Comparison of ENCODE assay signal across 1 fruit fly cellular context in genomic region chr3R:25680528-25680927, dm6.
A peak's percentile ranks its signal among the peaks of the same experiment; 100 is the strongest.
TF ChIP-seq lines count a peak whose summit lies in the region.

CG4743 (minus strand) TSS chr3R:25680550.
Idh3g (plus strand) TSS chr3R:25680845.

TF ChIP-seq in whole organism, embryonic, 481 proteins besides CTCF, POLR2A, EP300 and RAD21 (continued from another document and continues in another):
- TF ChIP-seq Hmr (GFP tag; optimal IDR thresholded peaks at IDR 0.05; lab: Kevin White, UChicago) (peak; percentile 97), HLHmδ (GFP tag; optimal IDR thresholded peaks at IDR 0.05; lab: Kevin White, UChicago) (no peak), z (GFP tag; IDR thresholded peaks at IDR 0.05; lab: Robert Waterston, UW) (peak; percentile 67; the same call in 1 of the 3 replicates), mam (GFP tag; optimal IDR thresholded peaks at IDR 0.05; lab: Kevin White, UChicago) (peak; percentile 70), gsb-n (tag; optimal IDR thresholded peaks at IDR 0.05; lab: Kevin White, UChicago) (peak; percentile 99), dmrt99B (tag; optimal IDR thresholded peaks at IDR 0.05; lab: Kevin White, UChicago) (peak; percentile 97), wdn (GFP tag; IDR thresholded peaks at IDR 0.05; lab: Robert Waterston, UW) (peak; percentile 95), kay (GFP tag; optimal IDR thresholded peaks at IDR 0.05; lab: Kevin White, UChicago) (peak; percentile 92), CG11504 (tag; optimal IDR thresholded peaks at IDR 0.05; lab: Kevin White, UChicago) (peak; percentile 96), Hmx (GFP tag; optimal IDR thresholded peaks at IDR 0.05; lab: Kevin White, UChicago) (peak; percentile 72), HLH4C (GFP tag; IDR thresholded peaks at IDR 0.05; lab: Robert Waterston, UW; ENCODE audit: partially characterized antibody) (no peak), Mrtf (GFP tag; IDR thresholded peaks at IDR 0.05; lab: Robert Waterston, UW) (peak; percentile 90), tll (GFP tag; optimal IDR thresholded peaks at IDR 0.05; lab: Kevin White, UChicago) (peak in 1 of 2 experiments; percentile 71), CG11560 (tag; IDR thresholded peaks at IDR 0.05; lab: Robert Waterston, UW) (peak; percentile 83), H2.0 (GFP tag; IDR thresholded peaks at IDR 0.05; lab: Robert Waterston, UW) (peak; percentile 95), Dref (GFP tag; IDR thresholded peaks at IDR 0.05; lab: Robert Waterston, UW) (no peak), ems (GFP tag; optimal IDR thresholded peaks at IDR 0.05; lab: Kevin White, UChicago) (peak; percentile 81), CG10209 (GFP tag; optimal IDR thresholded peaks at IDR 0.05; lab: Kevin White, UChicago) (peak; percentile 96), en (GFP tag; optimal IDR thresholded peaks at IDR 0.05; lab: Kevin White, UChicago) (peak; percentile 21), seq (GFP tag; IDR thresholded peaks at IDR 0.05; lab: Robert Waterston, UW) (peak; percentile 95), Oaz (GFP tag; IDR thresholded peaks at IDR 0.05; lab: Robert Waterston, UW) (peak; percentile 93), hkb (optimal IDR thresholded peaks at IDR 0.05; lab: Kevin White, UChicago) (no peak), hkb (GFP tag; IDR thresholded peaks at IDR 0.05; lab: Robert Waterston, UW) (peak; percentile 97), Doc3 (GFP tag; IDR thresholded peaks at IDR 0.05; lab: Robert Waterston, UW; ENCODE audit: partially characterized antibody) (no peak), CG7963 (GFP tag; IDR thresholded peaks at IDR 0.05; lab: Robert Waterston, UW; ENCODE audit: partially characterized antibody) (no peak), gce (GFP tag; IDR thresholded peaks at IDR 0.05; lab: Robert Waterston, UW) (peak; percentile 92), CG2202 (tag; optimal IDR thresholded peaks at IDR 0.05; lab: Kevin White, UChicago) (peak; percentile 97), mld (GFP tag; IDR thresholded peaks at IDR 0.05; lab: Robert Waterston, UW; ENCODE audit: partially characterized antibody) (no peak), CG30403 (GFP tag; optimal IDR thresholded peaks at IDR 0.05; lab: Kevin White, UChicago) (peak; percentile 97), Hey (tag; optimal IDR thresholded peaks at IDR 0.05; lab: Kevin White, UChicago) (peak; percentile 77), ttk (GFP tag; IDR thresholded peaks at IDR 0.05; lab: Robert Waterston, UW) (peak; percentile 96), CG10321 (GFP tag; IDR thresholded peaks at IDR 0.05; lab: Robert Waterston, UW) (peak; percentile 79), CG9215 (GFP tag; IDR thresholded peaks at IDR 0.05; lab: Robert Waterston, UW) (peak; percentile 88), bab2 (GFP tag; optimal IDR thresholded peaks at IDR 0.05; lab: Kevin White, UChicago) (peak; percentile 81), CG1832 (GFP tag; optimal IDR thresholded peaks at IDR 0.05; lab: Kevin White, UChicago) (no peak), CG4404 (GFP tag; IDR thresholded peaks at IDR 0.05; lab: Robert Waterston, UW) (peak; percentile 87), Hr39 (optimal IDR thresholded peaks at IDR 0.05; lab: Kevin White, UChicago) (no peak), CG18619 (GFP tag; optimal IDR thresholded peaks at IDR 0.05; lab: Kevin White, UChicago) (peak; percentile 95), CG2129 (GFP tag; IDR thresholded peaks at IDR 0.05; lab: Robert Waterston, UW; ENCODE audit: partially characterized antibody) (no peak), Nf-YC (tag; optimal IDR thresholded peaks at IDR 0.05; lab: Kevin White, UChicago) (peak; percentile 90), CG4820 (GFP tag; optimal IDR thresholded peaks at IDR 0.05; lab: Kevin White, UChicago) (peak; percentile 96), Antp (GFP tag; optimal IDR thresholded peaks at IDR 0.05; lab: Kevin White, UChicago) (peak; percentile 19), zfh2 (GFP tag; optimal IDR thresholded peaks at IDR 0.05; lab: Kevin White, UChicago) (peak; percentile 78), CG9437 (GFP tag; optimal IDR thresholded peaks at IDR 0.05; lab: Kevin White, UChicago) (peak; percentile 98), CG4707 (GFP tag; optimal IDR thresholded peaks at IDR 0.05; lab: Kevin White, UChicago) (peak; percentile 87), CG11456 (GFP tag; IDR thresholded peaks at IDR 0.05; lab: Robert Waterston, UW) (peak; percentile 88), ara (GFP tag; IDR thresholded peaks at IDR 0.05; lab: Robert Waterston, UW) (peak; percentile 96), pum (GFP tag; optimal IDR thresholded peaks at IDR 0.05; lab: Kevin White, UChicago) (peak; percentile 68), CG15601 (tag; optimal IDR thresholded peaks at IDR 0.05; lab: Kevin White, UChicago) (peak; percentile 96), CG17328 (GFP tag; IDR thresholded peaks at IDR 0.05; lab: Robert Waterston, UW) (peak; percentile 98), lbe (GFP tag; optimal IDR thresholded peaks at IDR 0.05; lab: Kevin White, UChicago) (peak; percentile 88), fu2 (GFP tag; optimal IDR thresholded peaks at IDR 0.05; lab: Kevin White, UChicago) (peak; percentile 35), Rfx (GFP tag; IDR thresholded peaks at IDR 0.05; lab: Robert Waterston, UW) (peak; percentile 95), NC2β (GFP tag; optimal IDR thresholded peaks at IDR 0.05; lab: Kevin White, UChicago) (peak; percentile 71), p53 (GFP tag; optimal IDR thresholded peaks at IDR 0.05; lab: Kevin White, UChicago) (no peak), Abd-B (GFP tag; optimal IDR thresholded peaks at IDR 0.05; lab: Kevin White, UChicago) (peak; percentile 99), Kr (GFP tag; optimal IDR thresholded peaks at IDR 0.05; lab: Kevin White, UChicago) (peak; percentile 32), CG1233 (GFP tag; optimal IDR thresholded peaks at IDR 0.05; lab: Kevin White, UChicago) (peak; percentile 97), tna (GFP tag; IDR thresholded peaks at IDR 0.05; lab: Robert Waterston, UW; ENCODE audit: partially characterized antibody) (no peak), MTF-1 (GFP tag; optimal IDR thresholded peaks at IDR 0.05; lab: Kevin White, UChicago; ENCODE audit: borderline replicate concordance) (peak; percentile 91), CG8290 (GFP tag; optimal IDR thresholded peaks at IDR 0.05; lab: Kevin White, UChicago) (peak; percentile 95), CG8290 (tag; optimal IDR thresholded peaks at IDR 0.05; lab: Kevin White, UChicago) (peak in 1 of 2 experiments; percentile 93), kah (GFP tag; optimal IDR thresholded peaks at IDR 0.05; lab: Kevin White, UChicago) (peak; percentile 90), CG12071 (GFP tag; optimal IDR thresholded peaks at IDR 0.05; lab: Kevin White, UChicago) (peak; percentile 85), nerfin-2 (GFP tag; IDR thresholded peaks at IDR 0.05; lab: Robert Waterston, UW; ENCODE audit: partially characterized antibody) (no peak), CG32532 (GFP tag; IDR thresholded peaks at IDR 0.05; lab: Robert Waterston, UW) (peak; percentile 97), CG6689 (GFP tag; IDR thresholded peaks at IDR 0.05; lab: Robert Waterston, UW) (peak; percentile 97), Hand (GFP tag; optimal IDR thresholded peaks at IDR 0.05; lab: Kevin White, UChicago) (peak; percentile 95), Bteb2 (GFP tag; optimal IDR thresholded peaks at IDR 0.05; lab: Kevin White, UChicago) (peak; percentile 85), unpg (GFP tag; optimal IDR thresholded peaks at IDR 0.05; lab: Kevin White, UChicago) (peak; percentile 99), pnt (GFP tag; optimal IDR thresholded peaks at IDR 0.05; lab: Kevin White, UChicago) (peak; percentile 34), CG42726 (GFP tag; IDR thresholded peaks at IDR 0.05; lab: Robert Waterston, UW; ENCODE audit: partially characterized antibody) (no peak), Six4 (GFP tag; optimal IDR thresholded peaks at IDR 0.05; lab: Kevin White, UChicago) (peak; percentile 95), abd-A (tag; optimal IDR thresholded peaks at IDR 0.05; lab: Kevin White, UChicago) (no peak), CG18262 (tag; optimal IDR thresholded peaks at IDR 0.05; lab: Kevin White, UChicago) (peak; percentile 98), Chrac-16 (GFP tag; optimal IDR thresholded peaks at IDR 0.05; lab: Kevin White, UChicago) (peak; percentile 97), CG3847 (GFP tag; IDR thresholded peaks at IDR 0.05; lab: Robert Waterston, UW) (peak; percentile 96), HLH3B (GFP tag; IDR thresholded peaks at IDR 0.05; lab: Robert Waterston, UW) (peak; percentile 97), CG6813 (GFP tag; optimal IDR thresholded peaks at IDR 0.05; lab: Kevin White, UChicago) (peak; percentile 96), bowl (GFP tag; IDR thresholded peaks at IDR 0.05; lab: Robert Waterston, UW) (peak; percentile 91), Eip74EF (GFP tag; optimal IDR thresholded peaks at IDR 0.05; lab: Kevin White, UChicago) (peak in 1 of 2 experiments; percentile 96), D (optimal IDR thresholded peaks at IDR 0.05; lab: Kevin White, UChicago) (no peak), D (GFP tag; optimal IDR thresholded peaks at IDR 0.05; lab: Kevin White, UChicago) (peak; percentile 95), Rx (GFP tag; IDR thresholded peaks at IDR 0.05; lab: Robert Waterston, UW) (peak; percentile 82), trh (GFP tag; optimal IDR thresholded peaks at IDR 0.05; lab: Kevin White, UChicago) (peak; percentile 90), CoRest (tag; optimal IDR thresholded peaks at IDR 0.05; lab: Kevin White, UChicago) (peak; percentile 99), CG8388 (GFP tag; optimal IDR thresholded peaks at IDR 0.05; lab: Kevin White, UChicago) (peak; percentile 98), dati (GFP tag; IDR thresholded peaks at IDR 0.05; lab: Robert Waterston, UW) (peak; percentile 75), ro (GFP tag; IDR thresholded peaks at IDR 0.05; lab: Robert Waterston, UW) (peak; percentile 84), Usf (GFP tag; optimal IDR thresholded peaks at IDR 0.05; lab: Kevin White, UChicago) (peak; percentile 89), CG13775 (GFP tag; optimal IDR thresholded peaks at IDR 0.05; lab: Kevin White, UChicago) (peak; percentile 98), sim (GFP tag; IDR thresholded peaks at IDR 0.05; lab: Robert Waterston, UW) (peak; percentile 95), CG4854 (GFP tag; optimal IDR thresholded peaks at IDR 0.05; lab: Kevin White, UChicago) (peak; percentile 90), CG2889 (GFP tag; IDR thresholded peaks at IDR 0.05; lab: Robert Waterston, UW) (peak; percentile 89), tin (GFP tag; optimal IDR thresholded peaks at IDR 0.05; lab: Kevin White, UChicago) (peak; percentile 96), nmo (GFP tag; optimal IDR thresholded peaks at IDR 0.05; lab: Kevin White, UChicago) (peak; percentile 98), caup (GFP tag; optimal IDR thresholded peaks at IDR 0.05; lab: Kevin White, UChicago; ENCODE audit: severe bottlenecking) (peak; percentile 96), Sin3A (optimal IDR thresholded peaks at IDR 0.05; lab: Kevin White, UChicago) (peak; percentile 18), CrebB (tag; optimal IDR thresholded peaks at IDR 0.05; lab: Kevin White, UChicago) (peak; percentile 95), CG10431 (GFP tag; optimal IDR thresholded peaks at IDR 0.05; lab: Kevin White, UChicago) (peak; percentile 90), CG11696 (GFP tag; IDR thresholded peaks at IDR 0.05; lab: Robert Waterston, UW) (peak; percentile 89), chn (GFP tag; optimal IDR thresholded peaks at IDR 0.05; lab: Kevin White, UChicago) (peak; percentile 88), CG13624 (GFP tag; optimal IDR thresholded peaks at IDR 0.05; lab: Kevin White, UChicago) (peak; percentile 77), CG10462 (GFP tag; optimal IDR thresholded peaks at IDR 0.05; lab: Kevin White, UChicago) (peak; percentile 95), CG3407 (GFP tag; optimal IDR thresholded peaks at IDR 0.05; lab: Kevin White, UChicago) (peak; percentile 93), CG12236 (GFP tag; optimal IDR thresholded peaks at IDR 0.05; lab: Kevin White, UChicago) (peak; percentile 53), CG2116 (GFP tag; optimal IDR thresholded peaks at IDR 0.05; lab: Kevin White, UChicago) (peak; percentile 86), h (optimal IDR thresholded peaks at IDR 0.05; lab: Kevin White, UChicago) (no peak), Lhr (GFP tag; optimal IDR thresholded peaks at IDR 0.05; lab: Kevin White, UChicago) (peak; percentile 92), Fer1 (GFP tag; optimal IDR thresholded peaks at IDR 0.05; lab: Kevin White, UChicago) (peak; percentile 97), CG33213 (GFP tag; optimal IDR thresholded peaks at IDR 0.05; lab: Kevin White, UChicago) (peak; percentile 74), CG17802 (tag; optimal IDR thresholded peaks at IDR 0.05; lab: Kevin White, UChicago) (peak; percentile 75), CG7928 (GFP tag; optimal IDR thresholded peaks at IDR 0.05; lab: Kevin White, UChicago) (peak; percentile 76), Ada2b (GFP tag; IDR thresholded peaks at IDR 0.05; lab: Robert Waterston, UW) (peak; percentile 94), bsh (GFP tag; optimal IDR thresholded peaks at IDR 0.05; lab: Kevin White, UChicago) (peak; percentile 72 to 99), CG18599 (GFP tag; optimal IDR thresholded peaks at IDR 0.05; lab: Kevin White, UChicago) (peak; percentile 98), CG14441 (GFP tag; IDR thresholded peaks at IDR 0.05; lab: Robert Waterston, UW) (peak; percentile 93), grn (GFP tag; optimal IDR thresholded peaks at IDR 0.05; lab: Kevin White, UChicago) (peak; percentile 71), CG14050 (GFP tag; IDR thresholded peaks at IDR 0.05; lab: Robert Waterston, UW) (peak; percentile 95), CG4617 (GFP tag; optimal IDR thresholded peaks at IDR 0.05; lab: Kevin White, UChicago; ENCODE audit: borderline replicate concordance) (peak; percentile 96), sens-2 (GFP tag; IDR thresholded peaks at IDR 0.05; lab: Robert Waterston, UW) (peak; percentile 94), CG17829 (tag; optimal IDR thresholded peaks at IDR 0.05; lab: Kevin White, UChicago) (peak; percentile 99), so (GFP tag; IDR thresholded peaks at IDR 0.05; lab: Robert Waterston, UW) (peak; percentile 97), pho (GFP tag; optimal IDR thresholded peaks at IDR 0.05; lab: Kevin White, UChicago) (peak; percentile 75), Doc2 (GFP tag; IDR thresholded peaks at IDR 0.05; lab: Robert Waterston, UW) (no peak; the same call in 1 of the 2 replicates), Dll (GFP tag; IDR thresholded peaks at IDR 0.05; lab: Robert Waterston, UW; ENCODE audit: partially characterized antibody) (0 out of 4 replicates have a peak, but pooled peaks have one; percentile 24), HmgD (GFP tag; optimal IDR thresholded peaks at IDR 0.05; lab: Kevin White, UChicago) (no peak), D19A (tag; optimal IDR thresholded peaks at IDR 0.05; lab: Kevin White, UChicago) (peak; percentile 95), CG9817 (tag; optimal IDR thresholded peaks at IDR 0.05; lab: Kevin White, UChicago) (peak; percentile 97), CG12155 (GFP tag; optimal IDR thresholded peaks at IDR 0.05; lab: Kevin White, UChicago) (peak; percentile 95)
